Worm (Caenorhabditis elegans) whole organism, mixed stage, embryonic: Measurements from ENCODE around the gene vab-15.

Experiments
- bed-3 ChIP-seq: fragments of 200-800 bp; sonication (Bioruptor generic); optimal IDR thresholded peaks from 3 replicates; lab custom pipeline; 2018; ENCODE audit warnings: mild to moderate bottlenecking, missing genetic modification characterization, moderate library complexity, missing compliant biosample characterization
- ceh-39 ChIP-seq: fragments of 150-350 bp; optimal IDR thresholded peaks from 2 replicates; lab custom pipeline; 2014; ENCODE audit warnings: missing biosample characterization, missing genetic modification characterization
- ces-1 ChIP-seq: fragments of 150-350 bp; optimal IDR thresholded peaks from 2 replicates; lab custom pipeline; 2014; ENCODE audit warnings: missing biosample characterization, missing genetic modification reagents, missing genetic modification characterization
- cnd-1 ChIP-seq: fragments of 200-800 bp; sonication (Bioruptor generic); optimal IDR thresholded peaks from 2 replicates; lab custom pipeline; 2018; ENCODE audit warnings: mild to moderate bottlenecking, missing genetic modification characterization, missing compliant biosample characterization
- drap-1 ChIP-seq: fragments of 200-800 bp; sonication (Bioruptor generic); optimal IDR thresholded peaks from 3 replicates; lab custom pipeline; 2018; ENCODE audit warnings: mild to moderate bottlenecking, missing genetic modification characterization, missing compliant biosample characterization
- elt-1 ChIP-seq: sonication (generic microtip); optimal IDR thresholded peaks from 2 replicates; lab custom pipeline; 2017; ENCODE audit warnings: missing genetic modification characterization, mild to moderate bottlenecking, missing compliant biosample characterization, antibody characterized with exemption, moderate library complexity, borderline replicate concordance; ENCODE audit not compliant: insufficient read depth
- elt-3 ChIP-seq: fragments of 150-350 bp; optimal IDR thresholded peaks from 2 replicates; lab custom pipeline; 2014; ENCODE audit warnings: missing biosample characterization, missing genetic modification characterization
- flh-1 ChIP-seq: fragments of 200-800 bp; sonication (Bioruptor generic); optimal IDR thresholded peaks from 2 replicates; lab custom pipeline; 2018; ENCODE audit warnings: mild to moderate bottlenecking, missing genetic modification characterization, moderate library complexity, missing compliant biosample characterization
- lin-13 ChIP-seq: fragments of 150-350 bp; optimal IDR thresholded peaks from 2 replicates; lab custom pipeline; 2014; ENCODE audit warnings: missing biosample characterization, missing genetic modification characterization
- lin-32 ChIP-seq: fragments of 200-800 bp; sonication (Bioruptor generic); optimal IDR thresholded peaks from 2 replicates; lab custom pipeline; 2018; ENCODE audit warnings: mild to moderate bottlenecking, missing genetic modification characterization, missing compliant biosample characterization
- lsy-2 ChIP-seq: fragments of 150-350 bp; optimal IDR thresholded peaks from 2 replicates; lab custom pipeline; 2014; ENCODE audit warnings: missing biosample characterization, missing genetic modification characterization
- mab-5 ChIP-seq: fragments of 150-350 bp; optimal IDR thresholded peaks from 2 replicates; lab custom pipeline; 2014; ENCODE audit warnings: missing biosample characterization, missing genetic modification characterization
- mep-1 ChIP-seq: fragments of 150-350 bp; optimal IDR thresholded peaks from 2 replicates; lab custom pipeline; 2017; ENCODE audit warnings: missing biosample characterization, missing genetic modification reagents, missing genetic modification characterization, inconsistent platforms
- mls-2 ChIP-seq: sonication (generic microtip); optimal IDR thresholded peaks from 2 replicates; lab custom pipeline; 2016; ENCODE audit warnings: mild to moderate bottlenecking, missing genetic modification characterization, moderate library complexity, missing compliant biosample characterization
- nhr-12 ChIP-seq: fragments of 150-350 bp; optimal IDR thresholded peaks from 2 replicates; lab custom pipeline; 2014; ENCODE audit warnings: missing biosample characterization, missing genetic modification characterization
- nhr-2 ChIP-seq: fragments of 150-350 bp; optimal IDR thresholded peaks from 2 replicates; lab custom pipeline; 2014; ENCODE audit warnings: missing biosample characterization, missing genetic modification characterization
- nhr-237 ChIP-seq: fragments of 150-350 bp; optimal IDR thresholded peaks from 2 replicates; lab custom pipeline; 2014; ENCODE audit warnings: missing biosample characterization, missing genetic modification characterization
- nhr-28 ChIP-seq: fragments of 150-350 bp; optimal IDR thresholded peaks from 2 replicates; lab custom pipeline; 2014; ENCODE audit warnings: missing biosample characterization, missing genetic modification characterization
- nhr-76 ChIP-seq: sonication (generic microtip); optimal IDR thresholded peaks from 2 replicates; lab custom pipeline; 2017; ENCODE audit warnings: missing biosample characterization, missing genetic modification characterization
- pha-4 ChIP-seq: fragments of 150-350 bp; optimal IDR thresholded peaks from 2 replicates; lab custom pipeline; 2018; ENCODE audit warnings: missing biosample characterization, missing genetic modification reagents, missing genetic modification characterization
- sem-2 ChIP-seq: fragments of 200-800 bp; sonication (Bioruptor generic); optimal IDR thresholded peaks from 2 replicates; lab custom pipeline; 2018; ENCODE audit warnings: mild to moderate bottlenecking, missing genetic modification characterization, missing compliant biosample characterization
- sptf-1 ChIP-seq: sonication (generic microtip); optimal IDR thresholded peaks from 2 replicates; lab custom pipeline; 2017; ENCODE audit warnings: mild to moderate bottlenecking, missing genetic modification characterization, moderate library complexity, missing compliant biosample characterization
- unc-120 ChIP-seq: sonication (generic microtip); optimal IDR thresholded peaks from 2 replicates; lab custom pipeline; 2017; ENCODE audit warnings: missing genetic modification characterization, missing compliant biosample characterization; ENCODE audit not compliant: poor library complexity, severe bottlenecking
- unc-39 ChIP-seq: fragments of 150-350 bp; optimal IDR thresholded peaks from 2 replicates; lab custom pipeline; 2014; ENCODE audit warnings: missing biosample characterization, missing genetic modification characterization
- unc-62 ChIP-seq: fragments of 150-350 bp; optimal IDR thresholded peaks from 2 replicates; lab custom pipeline; 2014; ENCODE audit warnings: missing biosample characterization, missing genetic modification reagents, missing genetic modification characterization
- ztf-11 ChIP-seq: fragments of 150-350 bp; optimal IDR thresholded peaks from 2 replicates; lab custom pipeline; 2014; ENCODE audit warnings: missing biosample characterization, missing genetic modification characterization

Gene vab-15

DNA sequence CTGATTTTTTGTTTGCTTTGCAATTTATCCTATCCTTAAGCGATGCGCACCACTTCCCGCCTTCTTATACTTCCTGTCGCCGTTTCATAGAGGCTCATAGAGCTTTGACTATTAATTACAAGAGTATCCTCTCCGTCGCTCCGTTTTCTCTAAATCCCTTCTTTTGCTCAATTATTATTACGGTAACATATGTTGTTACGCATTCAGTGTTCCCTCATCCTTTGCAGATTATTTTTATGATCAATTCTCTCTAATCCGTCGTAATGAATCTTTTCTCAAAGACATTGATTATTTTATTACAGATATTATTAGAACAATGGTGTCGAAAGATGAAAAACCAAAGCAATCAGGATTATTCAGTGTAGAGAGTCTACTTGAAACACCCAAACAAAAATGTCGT is at the start of gene vab-15:
Gene vab-15 (plus strand): TSS at position 301 of the 400 bp plus-strand sequence.
- TF ChIP-seq unc-39 (no peak), nhr-28 (no peak), bed-3 (GFP tag; lab: Kevin White, UChicago) (no peak), nhr-237 (tag; lab: Kevin White, UChicago) (no peak), sptf-1 (tag; lab: Kevin White, UChicago) (no peak), nhr-76 (tag; lab: Kevin White, UChicago) (no peak), mep-1 (tag; lab: Kevin White, UChicago) (no peak), elt-3 (tag; lab: Kevin White, UChicago) (no peak)

- TF ChIP-seq flh-1 (GFP tag; lab: Kevin White, UChicago) (no peak), mab-5 (tag; lab: Kevin White, UChicago) (no peak), sem-2 (GFP tag; lab: Kevin White, UChicago) (no peak), unc-62 (no peak), ces-1 (GFP tag; lab: Kevin White, UChicago) (peak; percentile 1)
Observed at ce11 chrX:9798530-9798929, 48.5 kb upstream of the vab-15 start, which contains the start of gene F36G3.3. Gene F36G3.3 (plus strand): TSS chrX:9798835.

- no peak for TF ChIP-seq unc-120 (tag; lab: Kevin White, UChicago)
- no peak for TF ChIP-seq nhr-2
- no peak for TF ChIP-seq mls-2 (tag; lab: Kevin White, UChicago)
- no peak for TF ChIP-seq nhr-28
- no peak for TF ChIP-seq sptf-1 (tag; lab: Kevin White, UChicago)
- TF ChIP-seq ces-1 (GFP tag; lab: Kevin White, UChicago) = peak; percentile 97
Observed at ce11 chrX:9803603-9804002, 43.5 kb upstream of the vab-15 start.

DNA sequence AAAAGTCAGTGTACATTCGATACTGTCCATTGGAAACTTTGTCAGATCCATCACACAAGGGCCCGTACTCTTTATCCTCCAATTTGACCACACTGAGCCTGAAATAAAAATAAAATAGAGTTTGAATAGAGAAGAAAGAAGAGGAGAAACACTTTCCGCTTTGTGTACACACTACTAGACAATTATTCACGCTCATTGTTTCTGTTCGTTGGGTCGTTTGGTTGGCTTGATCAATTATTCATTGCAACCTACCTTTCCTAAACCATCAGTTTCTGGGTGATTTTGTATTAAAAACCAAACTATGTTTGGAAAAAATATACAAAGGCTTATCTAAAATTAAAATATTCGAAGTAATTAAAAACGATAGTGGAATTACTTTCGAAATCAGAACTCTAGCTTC is 42.3 kb upstream of the vab-15 start:
- TF ChIP-seq lsy-2 (tag; lab: Kevin White, UChicago) = no peak
- no peak for TF ChIP-seq mep-1 (tag; lab: Kevin White, UChicago)
- no peak for TF ChIP-seq lin-13 (tag; lab: Kevin White, UChicago)
- TF ChIP-seq ceh-39 (tag; lab: Kevin White, UChicago) = no peak
- TF ChIP-seq flh-1 (GFP tag; lab: Kevin White, UChicago) = no peak
- no peak for TF ChIP-seq cnd-1 (tag; lab: Kevin White, UChicago)
- no peak for TF ChIP-seq nhr-2
- no peak for TF ChIP-seq elt-1 (tag; lab: Kevin White, UChicago)
- TF ChIP-seq nhr-12 (tag; lab: Kevin White, UChicago) = no peak
- no peak for TF ChIP-seq sptf-1 (tag; lab: Kevin White, UChicago)
- TF ChIP-seq lin-32 (GFP tag; lab: Kevin White, UChicago) = no peak
- no peak for TF ChIP-seq drap-1 (GFP tag; lab: Kevin White, UChicago)
- TF ChIP-seq ztf-11 = no peak
- no peak for TF ChIP-seq elt-3 (tag; lab: Kevin White, UChicago)
- no peak for TF ChIP-seq unc-62
- TF ChIP-seq mls-2 (tag; lab: Kevin White, UChicago) = no peak

DNA sequence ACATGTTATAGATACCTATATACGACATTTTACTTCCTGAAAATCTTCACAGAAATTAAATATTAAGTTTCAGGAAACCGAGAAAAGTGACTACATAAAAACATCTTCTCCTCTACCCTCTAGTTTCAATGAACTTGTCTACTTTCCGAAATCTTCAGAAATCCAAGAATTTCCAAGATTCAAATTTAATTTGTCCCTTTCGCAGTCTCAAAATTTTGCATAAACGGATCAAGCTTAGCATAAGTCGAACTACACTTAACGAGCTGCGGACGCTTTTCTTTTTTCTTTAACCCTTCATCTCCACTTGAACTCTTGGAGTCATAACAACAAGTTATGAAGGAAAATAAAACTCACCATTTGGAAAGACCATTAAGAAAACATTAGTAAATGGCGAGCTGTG is 41.6 kb upstream of the vab-15 start:
- TF ChIP-seq bed-3 (GFP tag; lab: Kevin White, UChicago) = no peak
- no peak for TF ChIP-seq nhr-12 (tag; lab: Kevin White, UChicago)
- TF ChIP-seq ces-1 (GFP tag; lab: Kevin White, UChicago) = peak; percentile 96
- TF ChIP-seq pha-4 = no peak
- no peak for TF ChIP-seq mep-1 (tag; lab: Kevin White, UChicago)
- TF ChIP-seq, all 35 proteins: peak for 1

DNA sequence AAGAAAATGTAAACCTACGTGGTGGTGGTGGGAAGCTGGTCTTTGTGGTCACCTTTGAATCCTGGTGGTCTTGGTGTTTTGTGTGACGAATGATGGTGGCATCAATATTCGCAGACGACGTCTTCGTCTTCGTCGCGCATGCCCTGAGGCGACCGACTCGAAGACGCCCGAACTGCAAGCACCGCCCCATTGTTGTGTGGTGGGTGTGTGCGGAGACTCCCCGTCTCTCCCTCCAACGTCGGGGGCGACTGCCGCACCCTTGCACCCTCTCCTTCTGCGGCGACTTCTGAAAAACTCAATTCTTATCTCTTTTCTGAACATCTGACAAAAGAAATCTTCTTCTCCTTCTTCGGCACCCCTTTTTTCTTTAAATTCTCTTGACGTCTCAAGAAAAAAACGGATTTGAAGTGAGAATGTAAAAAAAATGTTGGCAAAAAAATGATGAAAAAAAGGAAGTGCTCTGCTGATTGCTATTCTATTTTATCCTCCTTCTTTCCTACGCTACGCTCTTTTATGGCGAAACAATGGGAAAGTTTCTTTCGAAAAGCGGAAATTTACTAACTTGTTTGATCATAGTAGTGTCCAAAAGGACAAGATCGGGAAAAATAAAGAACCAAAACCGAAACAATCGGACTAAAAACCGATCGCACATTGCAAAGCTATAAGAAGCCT is 39.6 kb upstream of the vab-15 start, which contains the start of gene lgc-47:
Gene lgc-47 (minus strand): TSS at position 286 of the 672 bp plus-strand sequence.
- TF ChIP-seq ces-1 (GFP tag; lab: Kevin White, UChicago) (peak; percentile 4), nhr-237 (tag; lab: Kevin White, UChicago) (no peak)
- TF ChIP-seq, all 35 proteins: peak for 1
